Fruit fly (Drosophila melanogaster): ENCODE measurements around the gene GstD9.

GstD9 gene

dm6 chr3R:12398620-12399247, 31.4 kb upstream of the GstD9 start, which contains the start of gene Cyp9f3 (continued):
- TF ChIP-seq CG13624 (GFP tag; optimal IDR thresholded peaks at IDR 0.05) (no peak), amos (GFP tag; IDR thresholded peaks at IDR 0.05; ENCODE audit: partially characterized antibody) (peak; percentile 33; the same call in 1 of the 2 replicates), Jarid2 (GFP tag; optimal IDR thresholded peaks at IDR 0.05) (peak; percentile 54), ind (GFP tag; optimal IDR thresholded peaks at IDR 0.05) (no peak), disco-r (GFP tag; optimal IDR thresholded peaks at IDR 0.05) (no peak), lmd (GFP tag; IDR thresholded peaks at IDR 0.05) (no peak), CG9215 (GFP tag; IDR thresholded peaks at IDR 0.05) (no peak), Dref (GFP tag; IDR thresholded peaks at IDR 0.05) (0 out of 2 replicates have a peak, but pooled peaks have one; percentile 10), Asciz (GFP tag; optimal IDR thresholded peaks at IDR 0.05) (no peak), crp (GFP tag; optimal IDR thresholded peaks at IDR 0.05) (no peak), CG32532 (GFP tag; IDR thresholded peaks at IDR 0.05) (no peak), CG30403 (GFP tag; optimal IDR thresholded peaks at IDR 0.05) (no peak), so (GFP tag; IDR thresholded peaks at IDR 0.05) (no peak), slp2 (GFP tag; optimal IDR thresholded peaks at IDR 0.05) (no peak), CG3163 (GFP tag; optimal IDR thresholded peaks at IDR 0.05) (no peak), hbn (GFP tag; IDR thresholded peaks at IDR 0.05; ENCODE audit: partially characterized antibody) (no peak), klu (GFP tag; IDR thresholded peaks at IDR 0.05) (no peak), pros (GFP tag; optimal IDR thresholded peaks at IDR 0.05) (no peak), CG9876 (GFP tag; optimal IDR thresholded peaks at IDR 0.05) (no peak), NK7.1 (GFP tag; optimal IDR thresholded peaks at IDR 0.05) (no peak), bbx (GFP tag; IDR thresholded peaks at IDR 0.05; ENCODE audit: partially characterized antibody) (0 out of 2 replicates have a peak, but pooled peaks have one; percentile 9), prd (optimal IDR thresholded peaks at IDR 0.05) (no peak), prd (GFP tag; IDR thresholded peaks at IDR 0.05) (no peak), Nf-YA (GFP tag; IDR thresholded peaks at IDR 0.05) (no peak), stwl (tag; optimal IDR thresholded peaks at IDR 0.05) (no peak), D (optimal IDR thresholded peaks at IDR 0.05) (no peak), D (GFP tag; optimal IDR thresholded peaks at IDR 0.05) (no peak), jumu (GFP tag; optimal IDR thresholded peaks at IDR 0.05) (no peak), gro (GFP tag; optimal IDR thresholded peaks at IDR 0.05) (peak; percentile 14), lilli (GFP tag; optimal IDR thresholded peaks at IDR 0.05) (no peak), cad (GFP tag; optimal IDR thresholded peaks at IDR 0.05) (no peak), sim (GFP tag; IDR thresholded peaks at IDR 0.05) (no peak), phol (tag; optimal IDR thresholded peaks at IDR 0.05) (no peak), HHEX (GFP tag; optimal IDR thresholded peaks at IDR 0.05) (no peak), CG12071 (GFP tag; optimal IDR thresholded peaks at IDR 0.05) (peak; percentile 19), CG14441 (GFP tag; IDR thresholded peaks at IDR 0.05) (no peak), CG17359 (tag; optimal IDR thresholded peaks at IDR 0.05) (no peak), CG9609 (GFP tag; optimal IDR thresholded peaks at IDR 0.05) (no peak), sc (optimal IDR thresholded peaks at IDR 0.05) (no peak), sc (GFP tag; optimal IDR thresholded peaks at IDR 0.05) (no peak), Dbx (GFP tag; IDR thresholded peaks at IDR 0.05) (no peak), CG5245 (GFP tag; optimal IDR thresholded peaks at IDR 0.05) (no peak), GATAe (GFP tag; conservative IDR thresholded peaks at IDR 0.05) (no peak; the same call in 1 of the 2 replicates), fd96Cb (tag; optimal IDR thresholded peaks at IDR 0.05) (no peak), PHDP (tag; optimal IDR thresholded peaks at IDR 0.05) (no peak), Atf6 (GFP tag; IDR thresholded peaks at IDR 0.05) (0 out of 2 replicates have a peak, but pooled peaks have one; percentile 7), CG12299 (tag; optimal IDR thresholded peaks at IDR 0.05) (no peak), Max (GFP tag; optimal IDR thresholded peaks at IDR 0.05) (no peak), hth (optimal IDR thresholded peaks at IDR 0.05) (no peak), Poxn (GFP tag; IDR thresholded peaks at IDR 0.05) (no peak), Hr78 (GFP tag; optimal IDR thresholded peaks at IDR 0.05) (no peak), CG11247 (GFP tag; IDR thresholded peaks at IDR 0.05) (no peak)
